Fruit fly (Drosophila melanogaster): Measurements from ENCODE around the gene Sld5.
A peak's percentile ranks its signal among the peaks of the same experiment; 100 is the strongest.

The Sld5 gene

dm6 chr3R:26056381-26056780 is at the start of gene Sld5, which contains the start of gene CG14543:
Sld5 (minus strand) TSS chr3R:26056547.
CG14543 (plus strand) TSS chr3R:26056630.
- peak; percentile 8 for TF ChIP-seq CG17801 (GFP tag; optimal IDR thresholded peaks at IDR 0.05; ENCODE audit: partially characterized antibody)

DNA sequence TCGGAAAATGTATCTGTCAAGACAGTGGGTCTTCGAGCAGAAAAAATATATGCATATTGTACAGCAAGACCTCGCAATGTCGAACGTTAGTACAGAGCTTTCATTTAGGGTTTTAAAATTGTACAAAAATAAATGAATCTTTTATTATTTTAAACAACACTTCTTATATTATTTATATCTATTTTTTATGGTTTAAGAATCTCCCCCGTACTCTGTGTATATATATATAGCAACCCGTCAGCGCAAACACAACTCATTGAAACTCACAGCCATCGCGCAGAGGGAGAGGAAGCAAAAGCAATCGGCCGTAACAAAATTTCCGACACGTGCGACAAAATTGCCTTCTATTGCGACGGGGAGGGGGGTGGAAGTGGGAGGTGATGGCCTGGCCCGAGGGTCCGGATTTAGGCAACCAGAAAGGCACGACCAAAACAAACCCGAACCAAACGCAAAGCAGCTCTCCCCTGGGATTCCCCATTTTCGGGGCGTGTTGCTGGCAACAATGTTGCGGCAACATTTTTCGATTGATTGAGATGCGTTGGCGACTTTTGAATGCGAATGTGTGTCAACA is 49.7 kb upstream of the Sld5 start:
- TF ChIP-seq CG17801 (GFP tag; optimal IDR thresholded peaks at IDR 0.05; ENCODE audit: partially characterized antibody) = no peak

dm6 chr3R:26105407-26105806 is 49.1 kb upstream of the Sld5 start:
- no peak for TF ChIP-seq CG17801 (GFP tag; optimal IDR thresholded peaks at IDR 0.05; ENCODE audit: partially characterized antibody)

- no peak for TF ChIP-seq CG17801 (GFP tag; optimal IDR thresholded peaks at IDR 0.05; ENCODE audit: partially characterized antibody)
Measured at dm6 chr3R:26105141-26105403, 48.7 kb upstream of the Sld5 start.

- peak; percentile 53 for TF ChIP-seq CG17801 (GFP tag; optimal IDR thresholded peaks at IDR 0.05; ENCODE audit: partially characterized antibody)
Measured at dm6 chr3R:26104302-26105140, 48.2 kb upstream of the Sld5 start.

DNA sequence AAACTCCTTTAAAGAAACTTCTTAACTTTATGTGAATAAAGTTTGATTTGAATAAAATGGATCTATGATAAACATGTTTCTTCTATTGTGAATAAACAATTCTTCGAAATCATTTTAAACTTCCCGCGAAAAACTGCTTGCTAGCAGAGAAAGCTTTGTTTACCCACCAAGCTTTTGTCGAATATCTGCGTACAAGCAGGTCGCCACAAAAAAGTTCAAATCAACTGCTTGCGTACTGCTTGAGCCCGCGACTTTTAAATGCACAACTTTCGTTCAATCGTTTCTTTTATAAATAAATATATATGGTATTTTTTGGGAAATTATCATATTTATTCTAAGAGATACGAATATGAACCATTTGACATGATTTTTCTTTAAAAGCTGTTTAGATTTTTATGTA is 47.1 kb upstream of the Sld5 start:
- TF ChIP-seq CG17801 (GFP tag; optimal IDR thresholded peaks at IDR 0.05; ENCODE audit: partially characterized antibody) = no peak

DNA sequence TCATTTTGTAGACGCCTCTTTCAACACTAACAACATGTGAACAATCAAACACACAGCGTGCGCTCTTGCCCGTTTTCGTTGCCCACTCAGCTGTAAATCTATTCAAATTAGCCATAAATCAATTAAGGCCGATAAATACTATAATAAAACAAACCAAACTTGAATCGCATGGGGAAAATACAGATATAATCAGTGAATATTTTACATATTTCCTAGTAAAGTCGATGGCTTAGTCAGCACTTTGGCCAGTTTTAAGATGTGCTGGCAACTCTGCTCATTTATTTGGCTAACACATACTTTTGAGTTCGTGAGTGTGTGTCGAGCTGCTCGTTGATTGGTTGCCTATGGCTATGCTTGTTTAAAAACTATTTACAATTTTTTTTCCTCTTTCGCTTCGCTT is 42.9 kb upstream of the Sld5 start:
- TF ChIP-seq CG17801 (GFP tag; optimal IDR thresholded peaks at IDR 0.05; ENCODE audit: partially characterized antibody) = no peak

DNA sequence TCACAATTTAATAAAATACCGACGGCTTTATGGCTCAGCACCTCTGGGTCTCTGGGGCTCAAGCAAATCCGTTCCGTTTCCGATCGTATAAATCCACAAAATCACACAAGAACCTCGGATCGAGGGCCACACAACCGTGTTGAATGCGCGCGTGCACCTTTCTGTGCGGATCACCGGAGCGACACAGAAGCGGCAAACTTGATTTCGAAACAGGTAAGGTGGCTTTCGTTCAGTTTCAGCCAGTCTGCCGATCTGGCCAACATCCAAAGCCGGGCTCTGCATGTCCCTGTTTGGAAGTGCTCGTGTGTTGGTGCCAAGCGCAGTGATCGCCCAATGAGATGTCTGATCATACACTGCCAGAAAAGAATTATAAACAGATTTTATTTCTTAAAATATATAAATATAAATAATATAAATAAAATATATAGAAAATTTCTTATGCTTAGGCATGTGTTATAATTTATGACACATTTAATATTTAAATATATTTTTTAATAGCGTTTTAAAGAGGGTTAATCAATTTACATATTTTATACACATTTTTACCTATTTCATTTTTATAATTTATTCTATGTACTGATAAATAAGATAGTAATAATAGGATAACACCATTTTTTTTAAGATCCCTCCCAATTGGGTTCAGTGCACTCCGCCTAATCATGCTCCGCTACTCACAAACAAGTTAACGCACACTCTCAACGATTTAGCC is 42.3 kb upstream of the Sld5 start, which contains the start of gene dysf:
Gene dysf, minus strand, starts transcription at position 210 of the 709 bp plus-strand sequence.
- TF ChIP-seq CG17801 (GFP tag; optimal IDR thresholded peaks at IDR 0.05; ENCODE audit: partially characterized antibody) = no peak

- no peak for TF ChIP-seq CG17801 (GFP tag; optimal IDR thresholded peaks at IDR 0.05; ENCODE audit: partially characterized antibody)
Measured at dm6 chr3R:26096192-26096591, 39.8 kb upstream of the Sld5 start.

DNA sequence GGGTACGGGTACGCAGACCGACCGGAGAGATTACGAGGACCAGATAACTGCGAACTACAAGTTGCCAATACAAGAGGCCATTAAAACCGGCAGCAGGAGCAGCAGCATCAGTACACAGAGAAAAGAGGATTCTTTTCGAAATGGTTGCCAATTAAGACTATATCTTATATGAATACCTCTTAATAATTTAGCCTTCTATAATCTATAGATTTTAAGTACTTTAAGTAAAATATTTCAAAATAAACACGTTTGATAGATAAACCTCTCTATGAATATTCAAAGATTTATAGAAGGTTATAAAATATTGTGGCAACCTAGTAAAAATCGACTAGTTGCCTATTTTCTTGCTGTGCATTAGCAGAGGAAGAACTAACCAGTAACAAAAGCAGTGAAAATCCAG is 39.2 kb upstream of the Sld5 start:
- TF ChIP-seq CG17801 (GFP tag; optimal IDR thresholded peaks at IDR 0.05; ENCODE audit: partially characterized antibody) = no peak

- TF ChIP-seq CG17801 (GFP tag; optimal IDR thresholded peaks at IDR 0.05; ENCODE audit: partially characterized antibody) = no peak
Measured at dm6 chr3R:26081380-26081991, 25.1 kb upstream of the Sld5 start.

DNA sequence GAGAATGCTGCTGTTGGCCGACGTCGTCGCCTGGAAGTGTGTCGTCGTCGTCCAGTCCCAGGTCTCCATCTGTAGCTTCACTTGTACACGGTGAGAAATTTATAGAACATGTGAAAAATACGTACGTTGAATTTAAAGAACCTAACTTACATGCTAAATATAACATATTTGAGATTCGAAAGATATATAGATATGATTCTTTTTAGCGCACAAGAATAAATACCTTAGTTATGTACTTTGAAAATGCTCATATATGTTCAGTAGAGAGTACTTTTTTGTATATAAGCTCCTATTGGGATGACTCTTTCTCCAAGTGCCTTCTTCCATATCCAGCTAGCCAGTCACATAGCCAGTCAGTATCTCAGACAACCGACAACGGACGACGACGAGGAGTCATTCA is 18.9 kb upstream of the Sld5 start:
- no peak for TF ChIP-seq CG17801 (GFP tag; optimal IDR thresholded peaks at IDR 0.05; ENCODE audit: partially characterized antibody)

dm6 chr3R:26072477-26072876 is 16.1 kb upstream of the Sld5 start:
- no peak for TF ChIP-seq CG17801 (GFP tag; optimal IDR thresholded peaks at IDR 0.05; ENCODE audit: partially characterized antibody)

DNA sequence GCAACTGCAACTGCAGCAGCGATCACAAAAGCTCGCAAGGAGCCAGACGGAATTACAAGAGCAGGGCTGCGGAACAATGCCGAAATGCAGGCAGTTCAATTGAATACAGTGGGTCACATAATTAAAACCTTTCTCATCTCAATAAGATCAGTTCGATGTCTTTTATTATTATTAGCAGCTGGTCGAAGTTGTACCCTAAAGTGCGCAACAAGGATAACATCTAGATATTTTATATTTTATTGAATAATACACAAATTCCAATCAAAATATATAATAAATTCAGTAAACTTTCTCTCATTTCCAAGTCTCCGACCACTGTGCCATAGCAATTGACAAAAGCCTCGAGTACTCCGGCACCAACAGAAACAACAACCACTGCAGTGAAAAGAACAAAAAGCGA is 11.8 kb upstream of the Sld5 start:
- no peak for TF ChIP-seq CG17801 (GFP tag; optimal IDR thresholded peaks at IDR 0.05; ENCODE audit: partially characterized antibody)

DNA sequence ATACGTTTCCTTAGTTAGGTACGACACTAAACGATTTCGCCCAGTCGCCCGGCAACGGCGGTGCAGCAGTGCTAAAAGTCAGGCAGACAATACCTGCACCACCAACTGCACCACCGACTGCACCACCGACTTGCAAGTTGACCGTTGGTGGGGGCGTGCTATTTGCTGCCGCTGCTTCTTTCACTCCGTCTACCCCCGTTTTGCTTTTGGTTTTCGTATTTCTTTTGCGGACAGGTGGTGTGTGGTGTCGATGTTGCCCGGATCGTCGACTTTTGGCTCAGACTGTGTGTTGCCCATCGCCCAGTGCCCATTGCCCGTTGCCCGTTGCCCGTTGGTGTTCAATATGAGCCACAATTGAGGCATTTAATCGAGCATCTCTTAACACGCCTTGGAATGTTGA is 8.4 kb upstream of the Sld5 start:
- TF ChIP-seq CG17801 (GFP tag; optimal IDR thresholded peaks at IDR 0.05; ENCODE audit: partially characterized antibody) = no peak

- TF ChIP-seq CG17801 (GFP tag; optimal IDR thresholded peaks at IDR 0.05; ENCODE audit: partially characterized antibody) = no peak
Measured at dm6 chr3R:26062911-26063310, 6.6 kb upstream of the Sld5 start, which contains the start of gene CG14551. CG14551 (minus strand) TSS chr3R:26063011.
